Fruit fly (Drosophila melanogaster): ENCODE measurements around the gene GstD2.

Gene GstD2

dm6 chr3R:12361962-12362497, 9.7 kb upstream of the GstD2 start (continued):
- TF ChIP-seq CG7963 (GFP tag; IDR thresholded peaks at IDR 0.05; ENCODE audit: partially characterized antibody) (no peak), cad (GFP tag; optimal IDR thresholded peaks at IDR 0.05) (no peak), ro (GFP tag; IDR thresholded peaks at IDR 0.05) (no peak), CG17829 (tag; optimal IDR thresholded peaks at IDR 0.05) (no peak), ems (GFP tag; optimal IDR thresholded peaks at IDR 0.05) (no peak), CG14014 (GFP tag; IDR thresholded peaks at IDR 0.05) (no peak), Med (GFP tag) (no peak), Dll (GFP tag; IDR thresholded peaks at IDR 0.05; ENCODE audit: partially characterized antibody) (no peak), CG16863 (GFP tag; optimal IDR thresholded peaks at IDR 0.05) (no peak), CG1024 (GFP tag; IDR thresholded peaks at IDR 0.05) (no peak), CG1233 (GFP tag; optimal IDR thresholded peaks at IDR 0.05) (no peak), nerfin-2 (GFP tag; IDR thresholded peaks at IDR 0.05; ENCODE audit: partially characterized antibody) (no peak), Jarid2 (GFP tag; optimal IDR thresholded peaks at IDR 0.05) (no peak), CG10959 (GFP tag; IDR thresholded peaks at IDR 0.05) (no peak), psq (GFP tag; optimal IDR thresholded peaks at IDR 0.05) (no peak), Atf6 (GFP tag; IDR thresholded peaks at IDR 0.05) (no peak), Nf-YA (GFP tag; IDR thresholded peaks at IDR 0.05) (no peak), CG9437 (GFP tag; optimal IDR thresholded peaks at IDR 0.05) (no peak), Fer3 (tag; optimal IDR thresholded peaks at IDR 0.05) (no peak), CG6813 (GFP tag; optimal IDR thresholded peaks at IDR 0.05) (no peak), CG7556 (GFP tag; optimal IDR thresholded peaks at IDR 0.05) (no peak), usp (GFP tag; optimal IDR thresholded peaks at IDR 0.05) (no peak), ara (GFP tag; IDR thresholded peaks at IDR 0.05) (no peak), en (GFP tag; optimal IDR thresholded peaks at IDR 0.05) (no peak), kni (GFP tag; optimal IDR thresholded peaks at IDR 0.05) (peak; percentile 92), CG31224 (GFP tag; IDR thresholded peaks at IDR 0.05) (no peak), CG32772 (GFP tag; IDR thresholded peaks at IDR 0.05) (no peak)

DNA sequence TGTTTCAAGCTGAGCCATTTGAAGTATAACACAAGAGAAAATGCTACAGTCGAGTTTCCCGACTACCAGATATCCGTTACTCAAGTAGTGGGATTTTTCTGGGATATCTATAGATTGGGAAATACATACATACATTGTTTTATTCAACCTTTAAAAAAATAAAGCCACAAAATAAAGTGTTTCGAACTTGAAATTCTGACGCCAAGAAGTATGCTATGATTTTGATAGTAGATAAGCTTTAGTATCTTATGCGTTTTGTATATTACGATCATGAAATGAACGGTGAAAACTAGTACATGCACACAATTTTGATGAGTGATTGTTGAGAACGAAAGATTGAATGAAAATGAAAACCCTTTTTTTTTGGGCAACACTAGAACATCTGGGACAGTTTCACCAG, 8.2 kb upstream of the GstD2 start:
- TF ChIP-seq cad (GFP tag; optimal IDR thresholded peaks at IDR 0.05) = no peak
- no peak for TF ChIP-seq bbx (GFP tag; IDR thresholded peaks at IDR 0.05; ENCODE audit: partially characterized antibody)
- no peak for TF ChIP-seq lola (GFP tag; optimal IDR thresholded peaks at IDR 0.05)
- TF ChIP-seq grn (GFP tag; optimal IDR thresholded peaks at IDR 0.05) = peak; percentile 98

DNA sequence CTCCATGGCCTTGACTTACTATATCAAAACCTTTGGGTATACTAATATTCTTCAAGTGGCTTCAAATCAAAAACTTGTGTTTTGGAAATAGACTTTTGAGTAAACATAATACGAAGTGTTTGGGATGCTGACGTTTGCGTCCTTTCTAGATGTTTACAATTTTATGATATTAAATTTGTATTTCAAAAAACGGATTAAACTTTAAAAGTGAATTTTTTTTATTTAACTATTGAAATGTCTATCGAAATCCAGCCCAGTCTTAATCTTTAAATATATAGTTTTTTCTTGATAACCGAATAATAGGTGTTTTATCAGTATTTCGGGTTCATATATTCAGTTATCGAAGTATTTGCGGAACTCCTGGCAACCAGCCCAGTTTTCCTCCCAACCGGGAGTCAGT, 7.2 kb upstream of the GstD2 start, which contains the start of gene Tim17a1:
Gene Tim17a1 (minus strand): TSS at position 101 of the 400 bp plus-strand sequence.
- TF ChIP-seq Abd-B (GFP tag; optimal IDR thresholded peaks at IDR 0.05) (no peak), CG31365 (tag; optimal IDR thresholded peaks at IDR 0.05) (no peak), sug (tag; optimal IDR thresholded peaks at IDR 0.05) (no peak), CG4282 (GFP tag; optimal IDR thresholded peaks at IDR 0.05) (no peak), Hr78 (GFP tag; optimal IDR thresholded peaks at IDR 0.05) (no peak), CG10147 (GFP tag; optimal IDR thresholded peaks at IDR 0.05) (no peak), Elba2 (GFP tag; optimal IDR thresholded peaks at IDR 0.05) (no peak), lmd (GFP tag; IDR thresholded peaks at IDR 0.05) (no peak), hth (optimal IDR thresholded peaks at IDR 0.05) (no peak)

Data from whole organism, embryonic.